Worm (Caenorhabditis elegans) whole organism, L1 larva: ENCODE data around the gene F32D8.12.

Experiments
- C04F5.9 ChIP-seq: sonication (generic microtip); optimal IDR thresholded peaks from 2 replicates; lab custom pipeline; 2016; ENCODE audit warnings: missing genetic modification characterization, missing compliant biosample characterization
- C16A3.4 ChIP-seq: fragments of 150-350 bp; optimal IDR thresholded peaks from 2 replicates; lab custom pipeline; 2014; ENCODE audit warnings: missing biosample characterization, missing genetic modification characterization
- F16B12.6 ChIP-seq: fragments of 150-350 bp; optimal IDR thresholded peaks from 2 replicates; lab custom pipeline; 2014; ENCODE audit warnings: missing biosample characterization, missing genetic modification characterization
- alr-1 ChIP-seq: fragments of 200-800 bp; sonication (Bioruptor generic); optimal IDR thresholded peaks from 2 replicates; lab custom pipeline; 2018; ENCODE audit warnings: borderline replicate concordance, mild to moderate bottlenecking, missing genetic modification characterization, missing compliant biosample characterization
- blmp-1 ChIP-seq: fragments of 150-350 bp; optimal IDR thresholded peaks from 2 replicates; lab custom pipeline; 2014; ENCODE audit warnings: missing biosample characterization, missing genetic modification characterization
- ceh-63 ChIP-seq: fragments of 200-800 bp; sonication (Bioruptor generic); optimal IDR thresholded peaks from 2 replicates; lab custom pipeline; 2018; ENCODE audit warnings: mild to moderate bottlenecking, missing genetic modification characterization, missing compliant biosample characterization
- ceh-8 ChIP-seq: fragments of 200-800 bp; sonication (Bioruptor generic); optimal IDR thresholded peaks from 2 replicates; lab custom pipeline; 2018; ENCODE audit warnings: mild to moderate bottlenecking, missing genetic modification characterization, moderate library complexity, missing compliant biosample characterization
- ceh-82 ChIP-seq, 3 experiments: fragments of 150-350 bp in 1 of 3; sonication (generic microtip) in 2 of 3; optimal IDR thresholded peaks; 2 replicates each; lab custom pipeline; 2014 to 2017; ENCODE audit warnings: missing biosample characterization in 3 of 3, missing genetic modification characterization in 3 of 3
- ceh-88 ChIP-seq: fragments of 200-800 bp; sonication (Bioruptor generic); IDR thresholded peaks from 2 replicates; pipeline ENCODE4 v1.3.6; 2022; ENCODE audit warnings: missing genetic modification characterization, missing compliant biosample characterization
- ces-1 ChIP-seq: fragments of 150-350 bp; optimal IDR thresholded peaks from 2 replicates; lab custom pipeline; 2014; ENCODE audit warnings: missing biosample characterization, missing genetic modification reagents, missing genetic modification characterization
- dsc-1 ChIP-seq: sonication (generic microtip); optimal IDR thresholded peaks from 2 replicates; lab custom pipeline; 2016; ENCODE audit warnings: mild to moderate bottlenecking, missing genetic modification characterization, missing compliant biosample characterization
- egl-27 ChIP-seq, 2 experiments: fragments of 150-350 bp in 1 of 2; sonication (generic microtip); optimal IDR thresholded peaks; 3 replicates each; lab custom pipeline; 2017 to 2018; ENCODE audit warnings: missing biosample characterization in 2 of 2, missing genetic modification characterization in 2 of 2, missing genetic modification reagents in 2 of 2
- elt-2 ChIP-seq: sonication (generic microtip); optimal IDR thresholded peaks from 2 replicates; lab custom pipeline; 2016; ENCODE audit warnings: missing genetic modification characterization, mild to moderate bottlenecking, inconsistent platforms, missing compliant biosample characterization, missing genetic modification reagents
- ets-5 ChIP-seq: fragments of 200-800 bp; sonication (Bioruptor generic); IDR thresholded peaks from 2 replicates; pipeline ENCODE4 v1.3.6; 2022; ENCODE audit warnings: missing genetic modification characterization, missing compliant biosample characterization
- fkh-10 ChIP-seq: sonication (generic microtip); optimal IDR thresholded peaks from 2 replicates; lab custom pipeline; 2017; ENCODE audit warnings: missing biosample characterization, missing genetic modification reagents, missing genetic modification characterization
- irx-1 ChIP-seq: sonication (generic microtip); optimal IDR thresholded peaks from 2 replicates; lab custom pipeline; 2016; ENCODE audit warnings: missing genetic modification characterization, missing compliant biosample characterization
- lin-13 ChIP-seq: fragments of 150-350 bp; optimal IDR thresholded peaks from 2 replicates; lab custom pipeline; 2014; ENCODE audit warnings: missing biosample characterization, missing genetic modification reagents, missing genetic modification characterization
- lin-14 ChIP-seq: fragments of 200-800 bp; sonication (Bioruptor generic); optimal IDR thresholded peaks from 2 replicates; lab custom pipeline; 2018; ENCODE audit warnings: mild to moderate bottlenecking, missing genetic modification characterization, moderate library complexity, missing compliant biosample characterization
- lin-39 ChIP-seq: fragments of 150-350 bp; optimal IDR thresholded peaks from 2 replicates; lab custom pipeline; 2014; ENCODE audit warnings: missing biosample characterization, missing genetic modification reagents, missing genetic modification characterization
- lir-3 ChIP-seq: sonication (generic microtip); optimal IDR thresholded peaks from 2 replicates; lab custom pipeline; 2016; ENCODE audit warnings: mild to moderate bottlenecking, missing genetic modification characterization, moderate library complexity, missing compliant biosample characterization; ENCODE audit not compliant: poor library complexity
- lsy-2 ChIP-seq, 2 experiments: fragments of 150-350 bp; optimal IDR thresholded peaks; 2 replicates each; lab custom pipeline; 2014; ENCODE audit warnings: missing biosample characterization in 2 of 2, missing genetic modification characterization in 2 of 2
- mab-9 ChIP-seq: fragments of 200-800 bp; sonication (Bioruptor generic); IDR thresholded peaks from 2 replicates; pipeline ENCODE4 v1.3.6; 2022; ENCODE audit warnings: missing genetic modification reagents, missing genetic modification characterization, missing compliant biosample characterization
- nhr-11 ChIP-seq: fragments of 150-350 bp; optimal IDR thresholded peaks from 2 replicates; lab custom pipeline; 2014; ENCODE audit warnings: missing biosample characterization, missing genetic modification characterization
- nhr-12 ChIP-seq: sonication (generic microtip); optimal IDR thresholded peaks from 2 replicates; lab custom pipeline; 2017; ENCODE audit warnings: missing biosample characterization, missing genetic modification characterization
- nhr-20 ChIP-seq: sonication (generic microtip); optimal IDR thresholded peaks from 2 replicates; lab custom pipeline; 2016; ENCODE audit warnings: mild to moderate bottlenecking, missing genetic modification characterization, missing compliant biosample characterization
- nhr-47 ChIP-seq: sonication (generic microtip); optimal IDR thresholded peaks from 2 replicates; lab custom pipeline; 2016; ENCODE audit warnings: mild to moderate bottlenecking, missing genetic modification characterization, moderate library complexity, missing compliant biosample characterization
- nhr-71 ChIP-seq: sonication (generic microtip); optimal IDR thresholded peaks from 2 replicates; lab custom pipeline; 2016; ENCODE audit warnings: mild to moderate bottlenecking, missing genetic modification characterization, moderate library complexity, missing compliant biosample characterization
- nhr-77 ChIP-seq: fragments of 150-350 bp; optimal IDR thresholded peaks from 2 replicates; lab custom pipeline; 2014; ENCODE audit warnings: missing biosample characterization, missing genetic modification characterization
- nhr-85 ChIP-seq: sonication (generic microtip); peaks from one replicate; lab custom pipeline; 2016; ENCODE audit warnings: missing genetic modification characterization, inconsistent platforms, missing compliant biosample characterization
- pag-3 ChIP-seq: sonication (generic microtip); optimal IDR thresholded peaks from 2 replicates; lab custom pipeline; 2017; ENCODE audit warnings: missing genetic modification characterization, mild to moderate bottlenecking, missing compliant biosample characterization, antibody characterized with exemption, borderline replicate concordance; ENCODE audit not compliant: insufficient read depth
- rnt-1 ChIP-seq: sonication (generic microtip); optimal IDR thresholded peaks from 2 replicates; lab custom pipeline; 2016; ENCODE audit warnings: mild to moderate bottlenecking, missing genetic modification characterization, moderate library complexity, missing compliant biosample characterization
- snu-23 ChIP-seq: sonication (generic microtip); optimal IDR thresholded peaks from 2 replicates; lab custom pipeline; 2016; ENCODE audit warnings: missing genetic modification characterization, missing compliant biosample characterization
- sptf-1 ChIP-seq: fragments of 150-350 bp; optimal IDR thresholded peaks from 2 replicates; lab custom pipeline; 2014; ENCODE audit warnings: missing biosample characterization, missing genetic modification characterization
- swsn-7 ChIP-seq: sonication (generic microtip); optimal IDR thresholded peaks from 2 replicates; lab custom pipeline; 2016; ENCODE audit warnings: missing genetic modification characterization, missing compliant biosample characterization
- zag-1 ChIP-seq: fragments of 150-350 bp; optimal IDR thresholded peaks from 2 replicates; lab custom pipeline; 2014; ENCODE audit warnings: missing biosample characterization, missing genetic modification characterization
- ztf-4 ChIP-seq: fragments of 150-350 bp; optimal IDR thresholded peaks from 2 replicates; lab custom pipeline; 2014; ENCODE audit warnings: missing biosample characterization, missing genetic modification characterization

The F32D8.12 gene

DNA sequence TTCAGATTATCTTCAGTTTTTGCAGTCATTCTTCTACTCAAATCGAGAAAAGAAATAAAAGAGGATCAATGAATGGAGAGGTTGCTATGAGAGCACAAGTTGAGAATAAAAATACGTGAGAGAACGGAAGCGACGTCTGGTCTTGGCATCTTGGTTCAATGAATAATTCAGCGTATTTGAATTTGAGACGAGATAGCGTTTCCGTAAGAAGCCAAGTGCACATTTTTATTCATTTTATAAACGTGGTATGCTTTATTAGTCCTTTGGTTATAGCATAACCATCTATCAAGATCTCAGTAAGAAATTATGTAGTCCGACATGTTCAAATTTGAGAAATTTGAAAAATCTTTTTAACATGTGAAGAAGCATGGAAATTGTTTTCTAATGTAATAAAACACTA lies 27.5 kb upstream of the F32D8.12 start, which contains the start of gene F58B4.2:
Gene F58B4.2 (minus strand): TSS at position 101 of the 400 bp plus-strand sequence.
- no peak for TF ChIP-seq nhr-77 (tag; lab: Kevin White, UChicago)
- no peak for TF ChIP-seq C16A3.4 (tag; lab: Kevin White, UChicago)
- TF ChIP-seq, all 84 proteins: peak for 0

DNA sequence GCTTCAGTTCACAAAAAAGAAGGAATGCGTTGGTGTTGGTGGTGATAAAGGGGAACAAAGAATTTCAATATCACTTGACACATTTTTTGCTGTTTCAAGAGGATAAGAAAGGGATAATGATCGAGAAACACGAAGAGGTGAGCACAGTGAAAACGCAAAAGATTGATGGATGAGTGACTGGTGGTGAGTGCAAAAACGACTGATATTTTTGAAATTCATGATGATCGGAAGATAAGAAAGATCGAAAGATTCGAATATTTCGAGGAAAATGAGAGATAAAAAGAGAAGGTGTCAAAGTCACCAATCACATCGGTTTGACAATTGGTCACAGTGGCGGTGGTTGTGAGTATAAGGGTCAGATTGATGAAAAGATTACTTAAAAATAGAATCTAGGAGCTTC lies 25.1 kb upstream of the F32D8.12 start:
- TF ChIP-seq lin-14, result peak; percentile 54
- peak; percentile 44 for TF ChIP-seq rnt-1 (tag; lab: Kevin White, UChicago)
- no peak for TF ChIP-seq ceh-88 (GFP tag; lab: Robert Waterston, UW)
- peak; percentile 19 for TF ChIP-seq nhr-20
- TF ChIP-seq nhr-71 (tag; lab: Kevin White, UChicago), result peak; percentile 53
- peak in 1 of 2 experiments; percentile 36 for TF ChIP-seq lsy-2 (tag; optimal IDR thresholded peaks at IDR 0.05; lab: Kevin White, UChicago)

DNA sequence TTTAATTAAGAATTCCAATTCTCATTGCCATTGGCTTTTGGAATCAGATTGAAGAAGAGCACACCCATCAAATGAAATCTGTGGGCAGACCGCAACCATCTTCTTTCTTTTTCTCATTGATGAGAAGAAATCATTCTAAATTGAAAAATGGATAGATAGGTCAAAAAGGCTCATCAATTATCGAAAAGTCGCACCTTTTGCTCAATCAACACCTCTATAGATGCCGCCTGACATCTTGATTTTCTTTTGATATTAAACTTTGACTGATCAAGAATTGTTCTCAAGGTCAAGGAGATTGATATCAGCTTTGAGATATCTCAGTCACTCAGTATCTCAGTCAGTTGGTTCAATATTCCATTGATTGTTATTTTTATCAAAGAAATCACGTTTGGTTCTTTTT lies 19.1 kb upstream of the F32D8.12 start:
- no peak for TF ChIP-seq ceh-63 (GFP tag; lab: Kevin White, UChicago)
- peak in 1 of 2 experiments; percentile 26 for TF ChIP-seq lsy-2 (tag; optimal IDR thresholded peaks at IDR 0.05; lab: Kevin White, UChicago)
- no peak for TF ChIP-seq lin-13 (GFP tag; lab: Kevin White, UChicago)
- TF ChIP-seq F16B12.6 (tag; lab: Kevin White, UChicago), result no peak
- peak; percentile 65 for TF ChIP-seq lin-39 (tag; lab: Kevin White, UChicago)
- TF ChIP-seq rnt-1 (tag; lab: Kevin White, UChicago), result peak; percentile 49
- peak; percentile 51 for TF ChIP-seq nhr-71 (tag; lab: Kevin White, UChicago)
- TF ChIP-seq lin-14, result peak; percentile 44
- TF ChIP-seq pag-3 (tag; lab: Kevin White, UChicago), result peak; percentile 5
- TF ChIP-seq swsn-7 (tag; lab: Kevin White, UChicago), result no peak

DNA sequence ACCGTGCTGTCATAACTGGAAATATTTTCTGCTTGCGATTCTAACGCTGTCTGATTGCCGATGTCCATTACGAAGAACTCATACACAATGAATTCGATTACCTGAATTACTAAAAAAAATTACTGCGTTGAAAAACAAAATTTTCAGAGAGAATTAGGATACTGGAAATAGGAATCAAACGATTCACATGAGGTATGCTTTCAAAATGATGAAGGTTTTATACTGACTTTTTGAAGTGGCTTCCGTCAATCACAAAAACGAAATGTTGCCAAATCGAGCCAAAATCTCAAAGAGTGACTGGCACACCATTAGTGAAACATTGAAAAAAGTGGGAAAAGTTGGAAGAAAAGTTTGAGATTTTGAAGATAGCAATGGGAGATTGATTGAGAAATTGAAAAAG lies 18.2 kb upstream of the F32D8.12 start, which contains the start of gene zzz-1:
Gene zzz-1 (minus strand): TSS at position 101 of the 400 bp plus-strand sequence.
- TF ChIP-seq egl-27 (tag; optimal IDR thresholded peaks at IDR 0.05; lab: Kevin White, UChicago), result no peak
- TF ChIP-seq nhr-11, result no peak
- TF ChIP-seq lsy-2 (tag; optimal IDR thresholded peaks at IDR 0.05; lab: Kevin White, UChicago), result no peak
- TF ChIP-seq ceh-82 (tag; optimal IDR thresholded peaks at IDR 0.05; lab: Kevin White, UChicago), result no peak
- TF ChIP-seq nhr-20, result no peak
- TF ChIP-seq lir-3 (tag; lab: Kevin White, UChicago), result no peak
- TF ChIP-seq nhr-12 (tag; lab: Kevin White, UChicago), result no peak
- no peak for TF ChIP-seq zag-1 (tag; lab: Kevin White, UChicago)
- no peak for TF ChIP-seq irx-1 (tag; lab: Kevin White, UChicago)
- no peak for TF ChIP-seq dsc-1 (tag; lab: Kevin White, UChicago)
- TF ChIP-seq sptf-1 (tag; lab: Kevin White, UChicago), result no peak
- no peak for TF ChIP-seq F16B12.6 (tag; lab: Kevin White, UChicago)
- no peak for TF ChIP-seq C04F5.9 (tag; lab: Kevin White, UChicago)
- TF ChIP-seq nhr-85 (tag; lab: Kevin White, UChicago), result no peak
- no peak for TF ChIP-seq ets-5 (GFP tag; lab: Robert Waterston, UW)
- no peak for TF ChIP-seq ceh-8
- no peak for TF ChIP-seq elt-2
- TF ChIP-seq ztf-4 (tag; lab: Kevin White, UChicago), result no peak
- no peak for TF ChIP-seq snu-23 (GFP tag; lab: Kevin White, UChicago)
- TF ChIP-seq alr-1 (tag; lab: Kevin White, UChicago), result no peak

DNA sequence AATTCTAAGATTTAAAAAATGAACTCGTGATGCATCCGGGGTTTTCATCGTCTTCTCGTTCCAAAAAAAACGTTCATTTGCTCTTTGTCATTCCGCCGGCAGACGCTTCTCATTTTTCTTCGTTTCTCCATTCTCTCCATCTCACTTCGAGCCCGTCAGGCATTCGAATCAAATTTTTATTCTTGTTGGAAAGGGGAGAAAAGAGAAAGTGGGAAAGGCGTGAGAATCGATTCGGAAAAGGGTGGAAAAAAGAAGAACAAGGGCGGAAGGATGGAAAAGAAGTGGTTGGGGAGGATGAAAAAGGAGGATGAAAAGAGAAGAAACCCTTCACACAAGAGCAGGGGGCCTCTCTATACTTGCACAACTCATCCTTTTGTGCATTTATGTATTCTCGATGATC lies 14.0 kb upstream of the F32D8.12 start:
- TF ChIP-seq lin-14, result peak; percentile 82
- no peak for TF ChIP-seq sptf-1 (tag; lab: Kevin White, UChicago)
- TF ChIP-seq dsc-1 (tag; lab: Kevin White, UChicago), result peak; percentile 23
- TF ChIP-seq ceh-82 (tag; optimal IDR thresholded peaks at IDR 0.05; lab: Kevin White, UChicago), result peak in 1 of 3 experiments; percentile 32
- no peak for TF ChIP-seq mab-9 (GFP tag; lab: Robert Waterston, UW)
- peak; percentile 14 for TF ChIP-seq ces-1
- TF ChIP-seq blmp-1 (tag; lab: Kevin White, UChicago), result peak; percentile 61
- no peak for TF ChIP-seq nhr-47 (tag; lab: Kevin White, UChicago)
- TF ChIP-seq lsy-2 (tag; optimal IDR thresholded peaks at IDR 0.05; lab: Kevin White, UChicago), result peak in 1 of 2 experiments; percentile 7
- peak; percentile 69 for TF ChIP-seq fkh-10 (GFP tag; lab: Kevin White, UChicago)
- TF ChIP-seq, all 84 proteins: peak for 7
